Fruit fly (Drosophila melanogaster) whole organism, adult: ENCODE results near the gene CecB.

Experiments used
- CG7101 ChIP-seq: fragments of 200-800 bp; sonication (Bioruptor generic); optimal IDR thresholded peaks from 2 replicates; lab custom pipeline; 2018; ENCODE audit warnings: missing biosample characterization, mild to moderate bottlenecking, missing genetic modification characterization, moderate library complexity
- kay ChIP-seq: fragments of 200-800 bp; sonication (Bioruptor generic); peaks from one replicate; lab custom pipeline; 2016; ENCODE audit warnings: missing biosample characterization, missing genetic modification characterization, borderline replicate concordance

DNA sequence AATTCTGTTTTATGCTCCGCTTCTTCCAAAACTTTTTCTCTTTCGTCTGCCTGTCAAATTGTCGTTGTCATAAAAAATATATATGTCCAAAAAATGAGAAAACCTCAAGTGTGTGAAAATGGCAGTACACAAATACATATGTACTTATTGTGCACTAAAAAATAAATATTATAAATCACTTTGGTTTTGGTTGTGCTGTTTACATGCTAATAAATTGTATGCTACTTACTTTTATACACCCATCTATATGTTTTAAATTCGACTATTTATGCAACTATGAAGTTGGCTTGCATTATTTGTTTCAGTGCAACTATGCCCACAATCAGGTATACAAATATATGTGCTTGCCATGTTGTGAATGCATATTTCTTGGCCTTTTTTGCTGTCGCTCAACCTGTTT, 44.0 kb upstream of the CecB start:
- TF ChIP-seq CG7101 (no peak), kay (no peak)
